Worm (Caenorhabditis elegans) whole organism, L3 larva: ENCODE results near the gene txt-19.

ENCODE experiments used
- R02D3.7 ChIP-seq: fragments of 150-350 bp; optimal IDR thresholded peaks from 2 replicates; lab custom pipeline; 2014; ENCODE audit warnings: missing biosample characterization, missing genetic modification characterization
- ZK546.5 ChIP-seq: sonication (generic microtip); optimal IDR thresholded peaks from 2 replicates; lab custom pipeline; 2017; ENCODE audit warnings: missing biosample characterization, missing genetic modification characterization
- aly-2 ChIP-seq: fragments of 150-350 bp; optimal IDR thresholded peaks from 2 replicates; lab custom pipeline; 2014; ENCODE audit warnings: missing biosample characterization, missing genetic modification characterization
- ama-1 ChIP-seq: fragments of 150-350 bp; optimal IDR thresholded peaks from 2 replicates; lab custom pipeline; 2018
- ceh-16 ChIP-seq: sonication (generic microtip); optimal IDR thresholded peaks from 2 replicates; lab custom pipeline; 2017; ENCODE audit warnings: missing biosample characterization, missing genetic modification characterization
- ceh-82 ChIP-seq: fragments of 150-350 bp; optimal IDR thresholded peaks from 2 replicates; lab custom pipeline; 2014; ENCODE audit warnings: missing biosample characterization, missing genetic modification characterization
- egl-27 ChIP-seq: sonication (generic microtip); optimal IDR thresholded peaks from 4 replicates; lab custom pipeline; 2017; ENCODE audit warnings: missing biosample characterization, missing genetic modification reagents, missing genetic modification characterization
- egl-5 ChIP-seq: fragments of 150-350 bp; optimal IDR thresholded peaks from 2 replicates; lab custom pipeline; 2017; ENCODE audit warnings: missing biosample characterization, missing genetic modification reagents, missing genetic modification characterization, inconsistent platforms
- elt-2 ChIP-seq: sonication (generic microtip); optimal IDR thresholded peaks from 2 replicates; lab custom pipeline; 2016; ENCODE audit warnings: missing genetic modification reagents, mild to moderate bottlenecking, missing genetic modification characterization, missing compliant biosample characterization
- eor-1 ChIP-seq, 2 experiments: fragments of 150-350 bp; optimal IDR thresholded peaks; 2 replicates each; lab custom pipeline; 2014 to 2018; ENCODE audit warnings: missing biosample characterization in 2 of 2, missing genetic modification characterization in 2 of 2
- fkh-2 ChIP-seq: fragments of 150-350 bp; optimal IDR thresholded peaks from 2 replicates; lab custom pipeline; 2014; ENCODE audit warnings: missing biosample characterization, missing genetic modification reagents, missing genetic modification characterization
- fos-1 ChIP-seq: fragments of 150-350 bp; optimal IDR thresholded peaks from 2 replicates; lab custom pipeline; 2014; ENCODE audit warnings: missing biosample characterization, missing genetic modification characterization
- hmg-11 ChIP-seq: sonication (generic microtip); optimal IDR thresholded peaks from 2 replicates; lab custom pipeline; 2016; ENCODE audit warnings: missing genetic modification characterization, missing compliant biosample characterization
- jun-1 ChIP-seq: fragments of 150-350 bp; optimal IDR thresholded peaks from 2 replicates; lab custom pipeline; 2014; ENCODE audit warnings: missing biosample characterization, missing genetic modification reagents, missing genetic modification characterization
- lin-15B ChIP-seq: fragments of 150-350 bp; optimal IDR thresholded peaks from 2 replicates; lab custom pipeline; 2014; ENCODE audit warnings: missing biosample characterization, missing genetic modification characterization
- lin-39 ChIP-seq: fragments of 150-350 bp; optimal IDR thresholded peaks from 2 replicates; lab custom pipeline; 2018; ENCODE audit warnings: missing biosample characterization, missing genetic modification reagents, missing genetic modification characterization
- mdl-1 ChIP-seq: fragments of 150-350 bp; optimal IDR thresholded peaks from 2 replicates; lab custom pipeline; 2014; ENCODE audit warnings: missing biosample characterization, missing genetic modification characterization
- nfya-1 ChIP-seq: sonication (generic microtip); optimal IDR thresholded peaks from 2 replicates; lab custom pipeline; 2017; ENCODE audit warnings: missing genetic modification characterization, mild to moderate bottlenecking, missing compliant biosample characterization, antibody characterized with exemption, moderate library complexity; ENCODE audit not compliant: insufficient read depth
- nhr-12 ChIP-seq: fragments of 150-350 bp; optimal IDR thresholded peaks from 2 replicates; lab custom pipeline; 2014; ENCODE audit warnings: missing biosample characterization, missing genetic modification characterization
- nhr-23 ChIP-seq: fragments of 150-350 bp; optimal IDR thresholded peaks from 2 replicates; lab custom pipeline; 2014; ENCODE audit warnings: missing biosample characterization, missing genetic modification reagents, missing genetic modification characterization
- nhr-25 ChIP-seq: sonication (generic microtip); optimal IDR thresholded peaks from 2 replicates; lab custom pipeline; 2017; ENCODE audit warnings: missing biosample characterization, missing genetic modification characterization
- nhr-28 ChIP-seq: fragments of 150-350 bp; optimal IDR thresholded peaks from 2 replicates; lab custom pipeline; 2014; ENCODE audit warnings: missing biosample characterization, missing genetic modification characterization
- nhr-43 ChIP-seq: sonication (generic microtip); optimal IDR thresholded peaks from 2 replicates; lab custom pipeline; 2016; ENCODE audit warnings: mild to moderate bottlenecking, missing genetic modification characterization, missing compliant biosample characterization; ENCODE audit not compliant: poor library complexity, severe bottlenecking
- nhr-67 ChIP-seq: fragments of 150-350 bp; optimal IDR thresholded peaks from 2 replicates; lab custom pipeline; 2014; ENCODE audit warnings: missing biosample characterization, missing genetic modification characterization
- nhr-77 ChIP-seq: fragments of 150-350 bp; optimal IDR thresholded peaks from 2 replicates; lab custom pipeline; 2014; ENCODE audit warnings: missing biosample characterization, missing genetic modification characterization
- pha-4 ChIP-seq: fragments of 150-350 bp; optimal IDR thresholded peaks from 2 replicates; lab custom pipeline; 2014; ENCODE audit warnings: missing biosample characterization, missing genetic modification reagents, missing genetic modification characterization
- pqm-1 ChIP-seq: fragments of 150-350 bp; optimal IDR thresholded peaks from 2 replicates; lab custom pipeline; 2017; ENCODE audit warnings: missing biosample characterization, missing genetic modification characterization, inconsistent platforms
- sea-2 ChIP-seq: fragments of 150-350 bp; sonication (generic microtip); optimal IDR thresholded peaks from 4 replicates; lab custom pipeline; 2014; ENCODE audit warnings: missing biosample characterization, missing genetic modification reagents, missing genetic modification characterization
- skn-1 ChIP-seq: fragments of 150-350 bp; optimal IDR thresholded peaks from 2 replicates; lab custom pipeline; 2014; ENCODE audit warnings: missing biosample characterization, missing genetic modification characterization
- tbx-2 ChIP-seq: sonication (generic microtip); optimal IDR thresholded peaks from 2 replicates; lab custom pipeline; 2016; ENCODE audit warnings: mild to moderate bottlenecking, missing genetic modification characterization, missing compliant biosample characterization
- unc-39 ChIP-seq: sonication (generic microtip); optimal IDR thresholded peaks from 4 replicates; lab custom pipeline; 2017; ENCODE audit warnings: missing biosample characterization, missing genetic modification characterization
- ztf-4 ChIP-seq: fragments of 150-350 bp; optimal IDR thresholded peaks from 2 replicates; lab custom pipeline; 2014; ENCODE audit warnings: missing biosample characterization, missing genetic modification characterization

The txt-19 gene

ce11 chrIV:12831609-12832500, 13.8 kb upstream of the txt-19 start:
- TF ChIP-seq pha-4 (tag; lab: Kevin White, UChicago): peak; percentile 9
- TF ChIP-seq nhr-12 (tag; lab: Kevin White, UChicago): no peak
- peak; percentile 32 for TF ChIP-seq lin-39 (tag; lab: Kevin White, UChicago)
- no peak for TF ChIP-seq aly-2
- peak; percentile 0 for TF ChIP-seq hmg-11 (tag; lab: Kevin White, UChicago)
- TF ChIP-seq, all 47 proteins: peak for 3

ce11 chrIV:12833698-12834416, 11.8 kb upstream of the txt-19 start:
- TF ChIP-seq jun-1 (tag; lab: Kevin White, UChicago): peak; percentile 25
- no peak for TF ChIP-seq nhr-23 (tag; lab: Kevin White, UChicago)
- TF ChIP-seq elt-2 (tag; lab: Kevin White, UChicago): peak; percentile 80
- TF ChIP-seq ama-1: no peak
- peak; percentile 47 for TF ChIP-seq pqm-1 (tag; lab: Kevin White, UChicago)
- TF ChIP-seq hmg-11 (tag; lab: Kevin White, UChicago): peak; percentile 30

ce11 chrIV:12834417-12834731, 11.3 kb upstream of the txt-19 start:
- TF ChIP-seq nhr-23 (tag; lab: Kevin White, UChicago) (peak; percentile 35), fos-1 (tag; lab: Kevin White, UChicago) (no peak), nfya-1 (peak; percentile 33), pha-4 (tag; lab: Kevin White, UChicago) (peak; percentile 39), nhr-67 (tag; lab: Kevin White, UChicago) (no peak)

- TF ChIP-seq sea-2 (GFP tag; lab: Kevin White, UChicago): no peak
- TF ChIP-seq nhr-25 (tag; lab: Kevin White, UChicago): peak; percentile 11
These were observed 10.3 kb upstream of the txt-19 start for ce11 chrIV:12835363-12835762.

- TF ChIP-seq nfya-1: peak; percentile 31
- peak; percentile 7 for TF ChIP-seq lin-39 (tag; lab: Kevin White, UChicago)
- no peak for TF ChIP-seq ceh-16 (tag; lab: Kevin White, UChicago)
These were observed 9.5 kb upstream of the txt-19 start, which contains the start of gene M02B1.3 for ce11 chrIV:12836208-12836607. M02B1.3 (plus strand) TSS chrIV:12836508.

ce11 chrIV:12840348-12840747, 5.4 kb upstream of the txt-19 start:
- TF ChIP-seq jun-1 (tag; lab: Kevin White, UChicago) (no peak), elt-2 (tag; lab: Kevin White, UChicago) (peak; percentile 17), ceh-16 (tag; lab: Kevin White, UChicago) (no peak), lin-15B (tag; lab: Kevin White, UChicago) (no peak), nfya-1 (peak; percentile 17), mdl-1 (tag; lab: Kevin White, UChicago) (no peak), unc-39 (no peak), nhr-67 (tag; lab: Kevin White, UChicago) (no peak), nhr-25 (tag; lab: Kevin White, UChicago) (peak; percentile 5), nhr-28 (tag; lab: Kevin White, UChicago) (no peak), ceh-82 (no peak), hmg-11 (tag; lab: Kevin White, UChicago) (peak; percentile 40), fkh-2 (tag; lab: Kevin White, UChicago) (no peak), egl-5 (tag; lab: Kevin White, UChicago) (no peak), skn-1 (tag; lab: Kevin White, UChicago) (no peak), tbx-2 (no peak), ztf-4 (tag; lab: Kevin White, UChicago) (no peak), nhr-77 (tag; lab: Kevin White, UChicago) (no peak), nhr-43 (tag; lab: Kevin White, UChicago) (no peak), pha-4 (tag; lab: Kevin White, UChicago) (peak; percentile 62), eor-1 (tag; optimal IDR thresholded peaks at IDR 0.05; lab: Kevin White, UChicago) (no peak), ZK546.5 (tag; lab: Kevin White, UChicago) (no peak), R02D3.7 (tag; lab: Kevin White, UChicago) (no peak), egl-27 (tag; lab: Kevin White, UChicago) (no peak)
